2 fruit fly cellular contexts compared by ENCODE assay signal in genomic region chr2L:18319577-18320316, dm6.
TF ChIP-seq lines count a peak whose summit lies in the region.

Gene Fas3, plus strand, starts transcription at chr2L:18320102.

TF ChIP-seq in whole organism, embryonic, 481 proteins besides CTCF, POLR2A, EP300 and RAD21 (continued from another document and continues in another):
- peak; percentile 47 for TF ChIP-seq CG34376 (GFP tag; optimal IDR thresholded peaks at IDR 0.05; lab: Kevin White, UChicago)
- no peak for TF ChIP-seq Dip3 (GFP tag; optimal IDR thresholded peaks at IDR 0.05; lab: Kevin White, UChicago)
- no peak for TF ChIP-seq esg (GFP tag; conservative IDR thresholded peaks at IDR 0.05; lab: Robert Waterston, UW)
- no peak for TF ChIP-seq fru (optimal IDR thresholded peaks at IDR 0.05; lab: Kevin White, UChicago)
- peak; percentile 15 for TF ChIP-seq dmrt11E (tag; optimal IDR thresholded peaks at IDR 0.05; lab: Kevin White, UChicago)
- TF ChIP-seq sens-2 (GFP tag; IDR thresholded peaks at IDR 0.05; lab: Robert Waterston, UW): 0 out of 2 replicates have a peak, but pooled peaks have one; percentile 7
- peak; percentile 33 for TF ChIP-seq NC2β (GFP tag; optimal IDR thresholded peaks at IDR 0.05; lab: Kevin White, UChicago)
- TF ChIP-seq Pdp1 (GFP tag; optimal IDR thresholded peaks at IDR 0.05; lab: Kevin White, UChicago): peak in 1 of 2 experiments; percentile 88
- TF ChIP-seq mam (GFP tag; optimal IDR thresholded peaks at IDR 0.05; lab: Kevin White, UChicago): no peak
- no peak for TF ChIP-seq CG1602 (GFP tag; optimal IDR thresholded peaks at IDR 0.05; lab: Kevin White, UChicago)
- peak; percentile 43 for TF ChIP-seq CG15479 (GFP tag; optimal IDR thresholded peaks at IDR 0.05; lab: Kevin White, UChicago)
- TF ChIP-seq CG10431 (GFP tag; optimal IDR thresholded peaks at IDR 0.05; lab: Kevin White, UChicago): no peak
- no peak for TF ChIP-seq gt (GFP tag; IDR thresholded peaks at IDR 0.05; lab: Robert Waterston, UW)
- peak; percentile 44; the same call in 1 of the 3 replicates for TF ChIP-seq CG16813 (GFP tag; IDR thresholded peaks at IDR 0.05; lab: Robert Waterston, UW; ENCODE audit: partially characterized antibody)
- TF ChIP-seq HLHmδ (GFP tag; optimal IDR thresholded peaks at IDR 0.05; lab: Kevin White, UChicago): peak; percentile 62
- TF ChIP-seq CG2889 (GFP tag; IDR thresholded peaks at IDR 0.05; lab: Robert Waterston, UW): no peak
- TF ChIP-seq tna (GFP tag; IDR thresholded peaks at IDR 0.05; lab: Robert Waterston, UW; ENCODE audit: partially characterized antibody): no peak
- no peak for TF ChIP-seq Kr (GFP tag; optimal IDR thresholded peaks at IDR 0.05; lab: Kevin White, UChicago)
- TF ChIP-seq C15 (GFP tag; IDR thresholded peaks at IDR 0.05; lab: Robert Waterston, UW): no peak
- no peak for TF ChIP-seq YL-1 (GFP tag; optimal IDR thresholded peaks at IDR 0.05; lab: Kevin White, UChicago)
- TF ChIP-seq gcm2 (GFP tag; optimal IDR thresholded peaks at IDR 0.05; lab: Kevin White, UChicago): no peak
- TF ChIP-seq pho (GFP tag; optimal IDR thresholded peaks at IDR 0.05; lab: Kevin White, UChicago): peak; percentile 31
- TF ChIP-seq CG12299 (tag; optimal IDR thresholded peaks at IDR 0.05; lab: Kevin White, UChicago): no peak
- TF ChIP-seq CG3726 (GFP tag; IDR thresholded peaks at IDR 0.05; lab: Robert Waterston, UW): no peak
- TF ChIP-seq CG9215 (GFP tag; IDR thresholded peaks at IDR 0.05; lab: Robert Waterston, UW): no peak
- TF ChIP-seq gcm (GFP tag; optimal IDR thresholded peaks at IDR 0.05; lab: Kevin White, UChicago): no peak
- TF ChIP-seq Dp (GFP tag; optimal IDR thresholded peaks at IDR 0.05; lab: Kevin White, UChicago): no peak
- TF ChIP-seq CG9932 (GFP tag; IDR thresholded peaks at IDR 0.05; lab: Robert Waterston, UW): peak; percentile 26; the same call in 1 of the 2 replicates
- TF ChIP-seq Sin3A (optimal IDR thresholded peaks at IDR 0.05; lab: Kevin White, UChicago): no peak
- TF ChIP-seq CG12104 (GFP tag; optimal IDR thresholded peaks at IDR 0.05; lab: Kevin White, UChicago): no peak
- TF ChIP-seq corto (GFP tag; optimal IDR thresholded peaks at IDR 0.05; lab: Kevin White, UChicago): no peak
- peak; percentile 61 for TF ChIP-seq Bgb (GFP tag; IDR thresholded peaks at IDR 0.05; lab: Robert Waterston, UW; ENCODE audit: partially characterized antibody)
- no peak for TF ChIP-seq ato (GFP tag; IDR thresholded peaks at IDR 0.05; lab: Robert Waterston, UW; ENCODE audit: partially characterized antibody)
- 0 out of 3 replicates have a peak, but pooled peaks have one; percentile 14 for TF ChIP-seq zfh1 (GFP tag; IDR thresholded peaks at IDR 0.05; lab: Robert Waterston, UW)
- TF ChIP-seq oc (tag; optimal IDR thresholded peaks at IDR 0.05; lab: Kevin White, UChicago): peak; percentile 60
- no peak for TF ChIP-seq CG9817 (tag; optimal IDR thresholded peaks at IDR 0.05; lab: Kevin White, UChicago)
- TF ChIP-seq Ravus (GFP tag; IDR thresholded peaks at IDR 0.05; lab: Robert Waterston, UW): no peak
- no peak for TF ChIP-seq eve (GFP tag; optimal IDR thresholded peaks at IDR 0.05; lab: Kevin White, UChicago)
- TF ChIP-seq CG14965 (GFP tag; optimal IDR thresholded peaks at IDR 0.05; lab: Kevin White, UChicago; ENCODE audit: borderline replicate concordance): no peak
- TF ChIP-seq vnd (GFP tag; IDR thresholded peaks at IDR 0.05; lab: Robert Waterston, UW; ENCODE audit: partially characterized antibody): no peak
- no peak for TF ChIP-seq ewg (GFP tag; optimal IDR thresholded peaks at IDR 0.05; lab: Kevin White, UChicago)
- TF ChIP-seq cato (GFP tag; optimal IDR thresholded peaks at IDR 0.05; lab: Kevin White, UChicago; ENCODE audit: borderline replicate concordance): no peak
- TF ChIP-seq nau (GFP tag; optimal IDR thresholded peaks at IDR 0.05; lab: Kevin White, UChicago): peak; percentile 23
- TF ChIP-seq CG6813 (GFP tag; optimal IDR thresholded peaks at IDR 0.05; lab: Kevin White, UChicago): peak; percentile 47
- TF ChIP-seq HHEX (GFP tag; optimal IDR thresholded peaks at IDR 0.05; lab: Kevin White, UChicago): peak; percentile 47
- TF ChIP-seq sc (optimal IDR thresholded peaks at IDR 0.05; lab: Kevin White, UChicago): no peak
- TF ChIP-seq sc (GFP tag; optimal IDR thresholded peaks at IDR 0.05; lab: Kevin White, UChicago): no peak
- TF ChIP-seq Xbp1 (GFP tag; optimal IDR thresholded peaks at IDR 0.05; lab: Kevin White, UChicago): no peak
- no peak for TF ChIP-seq CG12744 (GFP tag; optimal IDR thresholded peaks at IDR 0.05; lab: Kevin White, UChicago)
- no peak for TF ChIP-seq tgo (GFP tag; IDR thresholded peaks at IDR 0.05; lab: Robert Waterston, UW)
- TF ChIP-seq stc (GFP tag; IDR thresholded peaks at IDR 0.05; lab: Robert Waterston, UW): 0 out of 2 replicates have a peak, but pooled peaks have one; percentile 7
- peak; percentile 32; the same call in 1 of the 2 replicates for TF ChIP-seq CG10321 (GFP tag; IDR thresholded peaks at IDR 0.05; lab: Robert Waterston, UW)
- TF ChIP-seq CG3281 (GFP tag; optimal IDR thresholded peaks at IDR 0.05; lab: Kevin White, UChicago): peak; percentile 37
- peak; percentile 99 for TF ChIP-seq Deaf1 (tag; optimal IDR thresholded peaks at IDR 0.05; lab: Kevin White, UChicago)
- no peak for TF ChIP-seq CG30431 (GFP tag; optimal IDR thresholded peaks at IDR 0.05; lab: Kevin White, UChicago)
- no peak for TF ChIP-seq tx (GFP tag; optimal IDR thresholded peaks at IDR 0.05; lab: Kevin White, UChicago)
- peak; percentile 55 for TF ChIP-seq odd (GFP tag; optimal IDR thresholded peaks at IDR 0.05; lab: Kevin White, UChicago)
- no peak for TF ChIP-seq dpn (GFP tag; optimal IDR thresholded peaks at IDR 0.05; lab: Kevin White, UChicago)
- TF ChIP-seq CG17802 (tag; optimal IDR thresholded peaks at IDR 0.05; lab: Kevin White, UChicago): no peak
- TF ChIP-seq nerfin-2 (GFP tag; IDR thresholded peaks at IDR 0.05; lab: Robert Waterston, UW; ENCODE audit: partially characterized antibody): no peak
- TF ChIP-seq CG7556 (GFP tag; optimal IDR thresholded peaks at IDR 0.05; lab: Kevin White, UChicago): peak; percentile 2
- TF ChIP-seq CG11093 (GFP tag; IDR thresholded peaks at IDR 0.05; lab: Robert Waterston, UW): no peak
- TF ChIP-seq Max (GFP tag; optimal IDR thresholded peaks at IDR 0.05; lab: Kevin White, UChicago): no peak
- no peak for TF ChIP-seq CG4854 (GFP tag; optimal IDR thresholded peaks at IDR 0.05; lab: Kevin White, UChicago)
- no peak for TF ChIP-seq CG1647 (GFP tag; optimal IDR thresholded peaks at IDR 0.05; lab: Kevin White, UChicago)

TF ChIP-seq in whole organism, prepupa, 60 proteins besides CTCF, POLR2A, EP300 and RAD21 (continued from another document):
- TF ChIP-seq topi (GFP tag; optimal IDR thresholded peaks at IDR 0.05; lab: Kevin White, UChicago) (no peak), Hr4 (GFP tag; optimal IDR thresholded peaks at IDR 0.05; lab: Kevin White, UChicago) (peak; percentile 39), Hr38 (GFP tag; optimal IDR thresholded peaks at IDR 0.05; lab: Kevin White, UChicago) (no peak), Gug (GFP tag; IDR thresholded peaks at IDR 0.05; lab: Robert Waterston, UW) (no peak), ss (GFP tag; optimal IDR thresholded peaks at IDR 0.05; lab: Kevin White, UChicago) (peak; percentile 51 to 66), svp (GFP tag; lab: Kevin White, UChicago) (no peak), Eip75B (GFP tag; optimal IDR thresholded peaks at IDR 0.05; lab: Kevin White, UChicago) (no peak), vri (GFP tag; optimal IDR thresholded peaks at IDR 0.05; lab: Kevin White, UChicago) (peak; percentile 74), CG3032 (tag; optimal IDR thresholded peaks at IDR 0.05; lab: Kevin White, UChicago) (no peak), fd59A (GFP tag; optimal IDR thresholded peaks at IDR 0.05; lab: Kevin White, UChicago) (no peak), Ets21C (GFP tag; optimal IDR thresholded peaks at IDR 0.05; lab: Kevin White, UChicago) (no peak), CG7368 (GFP tag; optimal IDR thresholded peaks at IDR 0.05; lab: Kevin White, UChicago) (no peak), spab (GFP tag; optimal IDR thresholded peaks at IDR 0.05; lab: Kevin White, UChicago) (no peak), pdm3 (GFP tag; optimal IDR thresholded peaks at IDR 0.05; lab: Kevin White, UChicago) (no peak), Smox (GFP tag; optimal IDR thresholded peaks at IDR 0.05; lab: Kevin White, UChicago) (no peak), Sox14 (GFP tag; optimal IDR thresholded peaks at IDR 0.05; lab: Kevin White, UChicago) (no peak), CG11294 (GFP tag; IDR thresholded peaks at IDR 0.05; lab: Robert Waterston, UW) (peak; percentile 28; the same call in 1 of the 2 replicates), CG6276 (GFP tag; optimal IDR thresholded peaks at IDR 0.05; lab: Kevin White, UChicago) (peak; percentile 5), CG11762 (GFP tag; optimal IDR thresholded peaks at IDR 0.05; lab: Kevin White, UChicago; ENCODE audit: insufficient read depth) (no peak), Blimp-1 (GFP tag; optimal IDR thresholded peaks at IDR 0.05; lab: Kevin White, UChicago) (no peak), CG3919 (GFP tag; optimal IDR thresholded peaks at IDR 0.05; lab: Kevin White, UChicago) (peak; percentile 29), achi (GFP tag; optimal IDR thresholded peaks at IDR 0.05; lab: Kevin White, UChicago) (peak; percentile 8), Sox15 (GFP tag; optimal IDR thresholded peaks at IDR 0.05; lab: Kevin White, UChicago) (no peak), lz (GFP tag; optimal IDR thresholded peaks at IDR 0.05; lab: Kevin White, UChicago) (peak; percentile 38), CG31627 (GFP tag; optimal IDR thresholded peaks at IDR 0.05; lab: Kevin White, UChicago) (no peak), CG8632 (GFP tag; optimal IDR thresholded peaks at IDR 0.05; lab: Kevin White, UChicago) (no peak), CG16779 (tag; optimal IDR thresholded peaks at IDR 0.05; lab: Kevin White, UChicago) (peak; percentile 19), acj6 (GFP tag; optimal IDR thresholded peaks at IDR 0.05; lab: Kevin White, UChicago) (peak; percentile 15), CG4318 (GFP tag; optimal IDR thresholded peaks at IDR 0.05; lab: Kevin White, UChicago) (no peak), CG32006 (GFP tag; optimal IDR thresholded peaks at IDR 0.05; lab: Kevin White, UChicago) (peak; percentile 57), Eip78C (GFP tag; lab: Kevin White, UChicago) (peak; percentile 77), Hr39 (GFP tag; optimal IDR thresholded peaks at IDR 0.05; lab: Kevin White, UChicago) (no peak), CG34406 (GFP tag; optimal IDR thresholded peaks at IDR 0.05; lab: Kevin White, UChicago) (no peak), Lpt (GFP tag; optimal IDR thresholded peaks at IDR 0.05; lab: Kevin White, UChicago) (no peak), CG9139 (GFP tag; optimal IDR thresholded peaks at IDR 0.05; lab: Kevin White, UChicago) (peak; percentile 39), eg (GFP tag; IDR thresholded peaks at IDR 0.05; lab: Robert Waterston, UW) (peak; percentile 57; the same call in 2 of the 3 replicates), Ets96B (tag; optimal IDR thresholded peaks at IDR 0.05; lab: Kevin White, UChicago) (no peak), dac (GFP tag; optimal IDR thresholded peaks at IDR 0.05; lab: Kevin White, UChicago) (no peak), CG11902 (GFP tag; optimal IDR thresholded peaks at IDR 0.05; lab: Kevin White, UChicago) (no peak)
TF ChIP-seq in whole organism, prepupa: peak in this region for 22.
